Worm (Caenorhabditis elegans): Measurements from ENCODE around the gene C08E3.13.

DNA sequence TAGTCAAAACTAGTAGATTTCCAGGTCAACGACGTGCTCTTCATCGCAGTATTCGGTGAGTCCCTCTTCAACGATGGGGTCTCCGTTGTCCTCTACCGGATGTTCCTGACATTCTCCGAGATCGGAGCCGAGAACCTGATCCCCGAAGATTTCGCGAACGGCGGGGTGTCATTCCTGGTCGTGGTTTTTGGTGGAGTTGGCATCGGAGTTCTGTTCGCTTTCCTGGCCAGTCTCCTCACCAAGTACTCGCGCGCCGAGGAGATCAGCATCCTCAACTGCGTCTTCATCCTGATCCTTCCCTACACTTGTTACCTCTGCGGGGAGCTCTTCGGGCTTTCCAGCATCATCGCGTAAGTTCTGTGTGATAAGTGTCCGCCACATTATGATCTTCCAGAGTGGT, 40.6 kb upstream of the C08E3.13 start:
- no peak for TF ChIP-seq ztf-23 (GFP tag; IDR thresholded peaks at IDR 0.05)
- TF ChIP-seq klf-2 (GFP tag; conservative IDR thresholded peaks at IDR 0.05) = no peak
- TF ChIP-seq tab-1 (GFP tag; IDR thresholded peaks at IDR 0.05) = no peak

Measured in whole organism, midembryonic.